Worm (Caenorhabditis elegans): ENCODE results near the gene C03B1.3.

DNA sequence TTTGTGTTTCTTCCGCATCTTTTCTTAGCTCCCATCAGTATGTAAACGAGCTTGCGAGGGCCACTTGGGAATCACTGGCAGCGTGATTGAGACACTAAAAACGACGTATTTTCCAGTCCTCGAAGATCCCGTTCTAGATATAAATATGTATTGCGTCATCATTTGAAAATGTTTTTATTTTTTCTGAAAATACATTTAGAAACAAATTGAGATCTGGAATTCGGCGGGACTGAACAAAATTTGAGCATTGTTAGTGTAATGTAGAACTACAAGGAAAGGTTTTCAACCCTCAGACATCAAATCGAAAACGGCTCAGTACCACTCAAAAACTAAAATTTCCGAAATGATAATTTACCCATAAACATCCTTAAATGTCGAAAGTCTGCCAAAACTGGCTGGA, 47.8 kb downstream of the C03B1.3 start:
- no peak for TF ChIP-seq nhr-237 (tag; optimal IDR thresholded peaks at IDR 0.05)
- TF ChIP-seq unc-62 (GFP tag; optimal IDR thresholded peaks at IDR 0.05): no peak
- no peak for TF ChIP-seq snpc-4 (tag; optimal IDR thresholded peaks at IDR 0.05)
- TF ChIP-seq ces-1 (GFP tag; optimal IDR thresholded peaks at IDR 0.05): no peak
- TF ChIP-seq ham-2 (GFP tag; optimal IDR thresholded peaks at IDR 0.05): no peak
